Fruit fly (Drosophila melanogaster) whole organism, embryonic: ENCODE data around the gene msn.

Experiments
- BEAF-32 ChIP-seq: fragments of 200-800 bp; sonication (Bioruptor generic); optimal IDR thresholded peaks from 3 replicates; lab custom pipeline; 2017; ENCODE audit warnings: missing biosample characterization, missing genetic modification characterization, mild to moderate bottlenecking, moderate library complexity, missing genetic modification reagents
- CG10209 ChIP-seq: fragments of 200-800 bp; sonication (Bioruptor generic); optimal IDR thresholded peaks from 3 replicates; lab custom pipeline; 2017; ENCODE audit warnings: missing biosample characterization, mild to moderate bottlenecking, missing genetic modification characterization, missing genetic modification reagents
- CG10565 ChIP-seq: fragments of 200-800 bp; sonication (Bioruptor generic); optimal IDR thresholded peaks from 3 replicates; lab custom pipeline; 2016; ENCODE audit warnings: missing biosample characterization, mild to moderate bottlenecking, missing genetic modification characterization
- CG11504 ChIP-seq: fragments of 200-800 bp; sonication (Bioruptor generic); optimal IDR thresholded peaks from 3 replicates; lab custom pipeline; 2019; ENCODE audit warnings: missing biosample characterization, mild to moderate bottlenecking, missing genetic modification characterization, moderate library complexity
- CG13296 ChIP-seq: fragments of 200-800 bp; sonication (Bioruptor generic); optimal IDR thresholded peaks from 3 replicates; lab custom pipeline; 2018; ENCODE audit warnings: missing biosample characterization, mild to moderate bottlenecking, missing genetic modification characterization
- CG13624 ChIP-seq: fragments of 200-800 bp; sonication (Bioruptor generic); optimal IDR thresholded peaks from 2 replicates; lab custom pipeline; 2016; ENCODE audit warnings: missing biosample characterization, missing genetic modification characterization
- CG16815 ChIP-seq: fragments of 200-800 bp; sonication (Bioruptor generic); optimal IDR thresholded peaks from 3 replicates; lab custom pipeline; 2017; ENCODE audit warnings: missing biosample characterization, mild to moderate bottlenecking, missing genetic modification characterization
- CG17829 ChIP-seq: fragments of 200-800 bp; optimal IDR thresholded peaks from 2 replicates; lab custom pipeline; 2019; ENCODE audit warnings: missing biosample characterization, mild to moderate bottlenecking, missing genetic modification characterization, moderate library complexity
- CG2199 ChIP-seq: fragments of 200-800 bp; sonication (Bioruptor generic); IDR thresholded peaks from 3 replicates; pipeline ENCODE4 v1.3.6; 2022; ENCODE audit warnings: missing biosample characterization, missing genetic modification characterization
- CG2712 ChIP-seq: fragments of 200-800 bp; optimal IDR thresholded peaks from 3 replicates; lab custom pipeline; 2019; ENCODE audit warnings: missing biosample characterization, mild to moderate bottlenecking, missing genetic modification characterization, moderate library complexity
- CG31365 ChIP-seq: fragments of 200-800 bp; sonication (Bioruptor generic); optimal IDR thresholded peaks from 2 replicates; lab custom pipeline; 2018; ENCODE audit warnings: missing biosample characterization, mild to moderate bottlenecking, missing genetic modification characterization
- CG32532 ChIP-seq: fragments of 200-800 bp; sonication (Bioruptor generic); IDR thresholded peaks from 2 replicates; pipeline ENCODE4 v1.3.6; 2022; ENCODE audit warnings: missing biosample characterization, missing genetic modification characterization
- CG4360 ChIP-seq: fragments of 200-800 bp; sonication (Bioruptor generic); IDR thresholded peaks from 2 replicates; pipeline ENCODE4 v1.3.6; 2022; ENCODE audit warnings: missing biosample characterization, missing genetic modification characterization
- CG5180 ChIP-seq: fragments of 200-800 bp; sonication (Bioruptor generic); optimal IDR thresholded peaks from 3 replicates; lab custom pipeline; 2017; ENCODE audit warnings: missing biosample characterization, missing genetic modification characterization, mild to moderate bottlenecking, moderate library complexity, missing genetic modification reagents
- CG6791 ChIP-seq: fragments of 200-800 bp; sonication (Bioruptor generic); IDR thresholded peaks from 3 replicates; pipeline ENCODE4 v1.3.6; 2022; ENCODE audit warnings: missing biosample characterization, missing genetic modification characterization; ENCODE audit not compliant: partially characterized antibody
- CG7745 ChIP-seq: fragments of 200-800 bp; sonication (Bioruptor generic); optimal IDR thresholded peaks from 2 replicates; lab custom pipeline; 2018; ENCODE audit warnings: missing biosample characterization, mild to moderate bottlenecking, missing genetic modification characterization, moderate library complexity
- CG8290 ChIP-seq, 3 experiments: fragments of 200-800 bp; sonication (Bioruptor generic); optimal IDR thresholded peaks; 2 replicates each; lab custom pipeline; 2016 to 2019; ENCODE audit warnings: missing biosample characterization in 3 of 3, missing genetic modification characterization in 3 of 3, mild to moderate bottlenecking in 2 of 3, moderate library complexity in 1 of 3
- CHES-1-like ChIP-seq: fragments of 200-800 bp; sonication (Bioruptor generic); optimal IDR thresholded peaks from 2 replicates; lab custom pipeline; 2016; ENCODE audit warnings: missing biosample characterization, missing genetic modification characterization
- Dfd ChIP-seq, 2 experiments: fragments of >200 bp; optimal IDR thresholded peaks; 2 replicates each; lab custom pipeline; 2017; ENCODE audit warnings: missing biosample characterization in 2 of 2, missing genetic modification characterization in 2 of 2
- Dref ChIP-seq: fragments of 200-800 bp; sonication (Bioruptor generic); IDR thresholded peaks from 2 replicates; pipeline ENCODE4 v1.3.6; 2022; ENCODE audit warnings: missing biosample characterization, missing genetic modification characterization
- Eip74EF ChIP-seq, 2 experiments: fragments of 200-800 bp in 1 of 2; fragments of >200 bp in 1 of 2; sonication (Bioruptor generic) in 1 of 2; optimal IDR thresholded peaks; 2 replicates each; lab custom pipeline; 2017 to 2019; ENCODE audit warnings: missing biosample characterization in 2 of 2, missing genetic modification characterization in 2 of 2, mild to moderate bottlenecking in 1 of 2, moderate library complexity in 1 of 2
- HHEX ChIP-seq: fragments of 200-800 bp; sonication (Bioruptor generic); optimal IDR thresholded peaks from 3 replicates; lab custom pipeline; 2017; ENCODE audit warnings: missing biosample characterization, mild to moderate bottlenecking, missing genetic modification characterization, missing genetic modification reagents
- HLH4C ChIP-seq: fragments of 200-800 bp; sonication (Bioruptor generic); IDR thresholded peaks from 3 replicates; pipeline ENCODE4 v1.3.6; 2022; ENCODE audit warnings: missing biosample characterization, missing genetic modification characterization; ENCODE audit not compliant: partially characterized antibody
- Hmx ChIP-seq: fragments of 200-800 bp; sonication (Bioruptor generic); optimal IDR thresholded peaks from 2 replicates; lab custom pipeline; 2016; ENCODE audit warnings: missing biosample characterization, missing genetic modification characterization
- NK7.1 ChIP-seq: fragments of 200-800 bp; sonication (Bioruptor generic); optimal IDR thresholded peaks from 3 replicates; lab custom pipeline; 2016; ENCODE audit warnings: missing biosample characterization, missing genetic modification characterization
- Optix ChIP-seq: fragments of 200-800 bp; sonication (Bioruptor generic); IDR thresholded peaks from 3 replicates; pipeline ENCODE4 v1.3.6; 2022; ENCODE audit warnings: missing biosample characterization, missing genetic modification characterization
- Ptx1 ChIP-seq: fragments of 200-800 bp; sonication (Bioruptor generic); IDR thresholded peaks from 2 replicates; pipeline ENCODE4 v1.3.6; 2022; ENCODE audit warnings: missing biosample characterization, missing genetic modification characterization
- Sox100B ChIP-seq: fragments of 200-800 bp; sonication (Bioruptor generic); optimal IDR thresholded peaks from 3 replicates; lab custom pipeline; 2018; ENCODE audit warnings: missing biosample characterization, mild to moderate bottlenecking, missing genetic modification characterization
- Stat92E ChIP-seq, 3 experiments: fragments of >200 bp in 2 of 3; fragments of 200-800 bp in 1 of 3; sonication (Bioruptor generic) in 1 of 3; optimal IDR thresholded peaks; 2 replicates each; lab custom pipeline; 2017 to 2019; ENCODE audit warnings: missing biosample characterization in 3 of 3, missing genetic modification characterization in 3 of 3, mild to moderate bottlenecking in 1 of 3, moderate library complexity in 1 of 3
- ab ChIP-seq: fragments of 200-800 bp; sonication (Bioruptor generic); optimal IDR thresholded peaks from 2 replicates; lab custom pipeline; 2016; ENCODE audit warnings: missing biosample characterization, missing genetic modification characterization
- al ChIP-seq: fragments of 200-800 bp; sonication (Bioruptor generic); IDR thresholded peaks from 2 replicates; pipeline ENCODE4 v1.3.6; 2022; ENCODE audit warnings: missing biosample characterization, missing genetic modification characterization
- ara ChIP-seq: fragments of 200-800 bp; sonication (Bioruptor generic); IDR thresholded peaks from 2 replicates; pipeline ENCODE4 v1.3.6; 2022; ENCODE audit warnings: missing biosample characterization, missing genetic modification characterization
- crp ChIP-seq, 2 experiments: fragments of 200-800 bp; sonication (Bioruptor generic); optimal IDR thresholded peaks; 2 replicates in 1 of 2; 3 replicates in 1 of 2; lab custom pipeline; 2017; ENCODE audit warnings: missing biosample characterization in 2 of 2, missing genetic modification characterization in 2 of 2, mild to moderate bottlenecking in 1 of 2, moderate library complexity in 1 of 2
- da ChIP-seq: fragments of 200-800 bp; sonication (Bioruptor generic); optimal IDR thresholded peaks from 2 replicates; lab custom pipeline; 2016; ENCODE audit warnings: missing biosample characterization, missing genetic modification characterization
- dpn ChIP-seq, 2 experiments: fragments of 200-800 bp; sonication (Bioruptor generic); optimal IDR thresholded peaks; 3 replicates each; lab custom pipeline; 2016; ENCODE audit warnings: missing biosample characterization in 2 of 2, missing genetic modification characterization in 2 of 2
- exex ChIP-seq: fragments of 200-800 bp; sonication (Bioruptor generic); optimal IDR thresholded peaks from 4 replicates; lab custom pipeline; 2018; ENCODE audit warnings: missing biosample characterization, mild to moderate bottlenecking, missing genetic modification characterization, moderate library complexity
- eyg ChIP-seq: fragments of 200-800 bp; sonication (Bioruptor generic); optimal IDR thresholded peaks from 3 replicates; lab custom pipeline; 2016; ENCODE audit warnings: missing biosample characterization, missing genetic modification characterization
- grau ChIP-seq: fragments of 200-800 bp; optimal IDR thresholded peaks from 3 replicates; lab custom pipeline; 2019; ENCODE audit warnings: missing biosample characterization, mild to moderate bottlenecking, missing genetic modification characterization, moderate library complexity
- gsb-n ChIP-seq: fragments of 200-800 bp; sonication (Bioruptor generic); optimal IDR thresholded peaks from 3 replicates; lab custom pipeline; 2018; ENCODE audit warnings: missing biosample characterization, mild to moderate bottlenecking, missing genetic modification characterization
- inv ChIP-seq: fragments of 200-800 bp; sonication (Bioruptor generic); IDR thresholded peaks from 2 replicates; pipeline ENCODE4 v1.3.6; 2022; ENCODE audit warnings: missing biosample characterization, missing genetic modification characterization; ENCODE audit not compliant: partially characterized antibody
- lov ChIP-seq, 2 experiments: fragments of 200-800 bp in 1 of 2; fragments of >200 bp in 1 of 2; sonication (Bioruptor generic) in 1 of 2; IDR thresholded peaks in 1 of 2; optimal IDR thresholded peaks in 1 of 2; 2 replicates in 1 of 2; 3 replicates in 1 of 2; pipeline versions ENCODE4 v1.3.6 to Lab custom; 2017 to 2022; ENCODE audit warnings: missing biosample characterization in 1 of 2, missing genetic modification characterization in 1 of 2
- mam ChIP-seq: fragments of 200-800 bp; sonication (Bioruptor generic); optimal IDR thresholded peaks from 3 replicates; lab custom pipeline; 2016; ENCODE audit warnings: missing biosample characterization, missing genetic modification characterization
- pb ChIP-seq: fragments of 200-800 bp; sonication (Bioruptor generic); optimal IDR thresholded peaks from 3 replicates; lab custom pipeline; 2016; ENCODE audit warnings: missing biosample characterization, missing genetic modification characterization
- pnt ChIP-seq: fragments of 200-800 bp; sonication (Bioruptor generic); optimal IDR thresholded peaks from 3 replicates; lab custom pipeline; 2016; ENCODE audit warnings: missing biosample characterization, missing genetic modification characterization
- slou ChIP-seq: fragments of 200-800 bp; sonication (Bioruptor generic); optimal IDR thresholded peaks from 3 replicates; lab custom pipeline; 2016; ENCODE audit warnings: missing biosample characterization, missing genetic modification characterization
- ssp ChIP-seq: fragments of 200-800 bp; sonication (Bioruptor generic); IDR thresholded peaks from 2 replicates; pipeline ENCODE4 v1.3.6; 2022; ENCODE audit warnings: missing biosample characterization, missing genetic modification characterization
- toy ChIP-seq: fragments of 200-800 bp; sonication (Bioruptor generic); IDR thresholded peaks from 2 replicates; pipeline ENCODE4 v1.3.6; 2022; ENCODE audit warnings: missing biosample characterization, missing genetic modification characterization
- tx ChIP-seq: fragments of 200-800 bp; sonication (Bioruptor generic); optimal IDR thresholded peaks from 2 replicates; lab custom pipeline; 2016; ENCODE audit warnings: missing biosample characterization, missing genetic modification characterization
- unpg ChIP-seq: fragments of 200-800 bp; sonication (Bioruptor generic); optimal IDR thresholded peaks from 3 replicates; lab custom pipeline; 2018; ENCODE audit warnings: missing biosample characterization, mild to moderate bottlenecking, missing genetic modification characterization, moderate library complexity

msn gene

DNA sequence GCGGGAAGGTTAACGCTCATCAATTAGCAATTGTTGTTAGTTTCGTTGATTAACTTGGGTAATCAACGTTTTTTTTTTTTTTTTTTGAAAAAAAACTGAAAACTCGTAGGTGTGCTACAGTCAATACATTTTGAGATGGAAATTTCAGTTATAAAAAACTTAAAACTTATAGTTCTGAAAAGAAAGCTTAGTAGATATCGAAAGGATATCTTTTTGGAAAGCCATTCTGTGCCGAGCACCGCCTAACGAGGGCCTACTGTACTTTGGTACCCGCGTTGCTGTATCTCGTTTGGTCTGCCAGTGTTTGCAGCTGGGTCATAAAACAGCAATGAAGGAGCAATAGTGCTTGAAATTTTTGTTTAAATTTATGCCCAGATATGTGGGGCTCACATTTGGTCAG, 14.4 kb downstream of the msn start (continued):
- peak; percentile 85 for TF ChIP-seq Ptx1 (GFP tag; lab: Robert Waterston, UW)
- no peak for TF ChIP-seq BEAF-32 (GFP tag; lab: Kevin White, UChicago)
- TF ChIP-seq ara (GFP tag; lab: Robert Waterston, UW): peak; percentile 61
- TF ChIP-seq exex (tag; lab: Kevin White, UChicago): no peak
- no peak for TF ChIP-seq CG13296 (GFP tag; lab: Kevin White, UChicago)
- TF ChIP-seq CG16815 (GFP tag; lab: Kevin White, UChicago): no peak
- TF ChIP-seq CG5180 (GFP tag; lab: Kevin White, UChicago): no peak
- no peak for TF ChIP-seq Eip74EF (GFP tag; optimal IDR thresholded peaks at IDR 0.05; lab: Kevin White, UChicago)
- no peak for TF ChIP-seq dpn (GFP tag; optimal IDR thresholded peaks at IDR 0.05; lab: Kevin White, UChicago)
- TF ChIP-seq ssp: peak; percentile 36; the same call in 1 of the 2 replicates
- no peak for TF ChIP-seq CG8290 (GFP tag; optimal IDR thresholded peaks at IDR 0.05; lab: Kevin White, UChicago)
- TF ChIP-seq CG8290 (tag; optimal IDR thresholded peaks at IDR 0.05; lab: Kevin White, UChicago): no peak
- peak; percentile 54 for TF ChIP-seq grau (tag; lab: Kevin White, UChicago)
- TF ChIP-seq pb: no peak
- TF ChIP-seq ab (GFP tag; lab: Kevin White, UChicago): no peak
- TF ChIP-seq CHES-1-like (GFP tag; lab: Kevin White, UChicago): no peak
- TF ChIP-seq CG10565: no peak
- TF ChIP-seq eyg (GFP tag; lab: Kevin White, UChicago): no peak
- TF ChIP-seq tx: no peak
- no peak for TF ChIP-seq CG7745 (tag; lab: Kevin White, UChicago)
- no peak for TF ChIP-seq HLH4C (GFP tag; lab: Robert Waterston, UW)
- peak; percentile 32 for TF ChIP-seq unpg (GFP tag; lab: Kevin White, UChicago)
- TF ChIP-seq da: no peak
- no peak for TF ChIP-seq crp (GFP tag; optimal IDR thresholded peaks at IDR 0.05; lab: Kevin White, UChicago)
- TF ChIP-seq CG17829 (tag; lab: Kevin White, UChicago): no peak
- peak; percentile 10 for TF ChIP-seq Sox100B (GFP tag; lab: Kevin White, UChicago)
- TF ChIP-seq NK7.1 (GFP tag; lab: Kevin White, UChicago): no peak
- TF ChIP-seq CG6791 (GFP tag; lab: Robert Waterston, UW): no peak
- TF ChIP-seq CG32532 (GFP tag; lab: Robert Waterston, UW): 0 out of 2 replicates have a peak, but pooled peaks have one; percentile 54
- no peak for TF ChIP-seq gsb-n (tag; lab: Kevin White, UChicago)
- no peak for TF ChIP-seq Optix (GFP tag; lab: Robert Waterston, UW)
- TF ChIP-seq Hmx (GFP tag; lab: Kevin White, UChicago): no peak
- TF ChIP-seq pnt (GFP tag; lab: Kevin White, UChicago): no peak
- no peak for TF ChIP-seq Dfd (GFP tag; optimal IDR thresholded peaks at IDR 0.05; lab: Kevin White, UChicago)
- no peak for TF ChIP-seq CG4360
- no peak for TF ChIP-seq CG2199 (GFP tag; lab: Robert Waterston, UW)
- TF ChIP-seq Stat92E (GFP tag; optimal IDR thresholded peaks at IDR 0.05; lab: Kevin White, UChicago): no peak
- no peak for TF ChIP-seq toy (GFP tag; lab: Robert Waterston, UW)
- TF ChIP-seq CG11504 (tag; lab: Kevin White, UChicago): peak; percentile 49
- TF ChIP-seq inv (GFP tag; lab: Robert Waterston, UW): no peak
- no peak for TF ChIP-seq CG2712 (tag; lab: Kevin White, UChicago)
- TF ChIP-seq mam (GFP tag; lab: Kevin White, UChicago): peak; percentile 23
- no peak for TF ChIP-seq slou (GFP tag; lab: Kevin White, UChicago)
- no peak for TF ChIP-seq lov (optimal IDR thresholded peaks at IDR 0.05; lab: Kevin White, UChicago)
- 0 out of 3 replicates have a peak, but pooled peaks have one; percentile 5 for TF ChIP-seq lov (GFP tag; IDR thresholded peaks at IDR 0.05; lab: Robert Waterston, UW)
- peak; percentile 61 for TF ChIP-seq HHEX (GFP tag; lab: Kevin White, UChicago)
- no peak for TF ChIP-seq CG10209 (GFP tag; lab: Kevin White, UChicago)
- TF ChIP-seq al (GFP tag; lab: Robert Waterston, UW): no peak
- TF ChIP-seq CG31365 (tag; lab: Kevin White, UChicago): no peak
- no peak for TF ChIP-seq CG13624 (GFP tag; lab: Kevin White, UChicago)
- TF ChIP-seq Dref: no peak
